Fruit fly (Drosophila melanogaster) S2 (cell line): ENCODE results near the gene CG31121.

Experiments
- CG8478 ChIP-seq: fragments of >200 bp; optimal IDR thresholded peaks from 2 replicates; lab custom pipeline; 2018
- CTCF ChIP-seq, 2 experiments: fragments of >200 bp; optimal IDR thresholded peaks; 2 replicates each; lab custom pipeline; 2018

DNA sequence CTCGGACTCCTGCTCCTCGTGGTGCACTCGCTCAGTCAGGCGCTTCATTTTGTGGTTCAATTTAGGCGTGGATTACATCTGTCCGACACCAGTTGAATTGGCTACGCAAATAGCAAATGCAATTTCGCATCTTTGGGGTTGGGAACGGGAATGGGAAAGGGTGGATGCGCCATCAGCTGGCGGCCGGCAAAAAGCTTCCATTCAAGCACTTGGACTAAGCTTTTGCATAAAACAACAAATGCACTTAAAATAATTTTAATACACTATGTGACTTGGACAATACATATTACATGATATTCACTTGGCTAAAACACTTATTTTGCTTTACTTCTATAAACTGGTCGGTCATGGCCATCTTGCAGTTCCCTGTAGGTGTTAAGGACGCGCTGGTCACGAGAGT lies 38.3 kb downstream of the CG31121 start, which contains the start of gene HDAC11:
- TF ChIP-seq CTCF (optimal IDR thresholded peaks at IDR 0.05; lab: Kevin White, UChicago) = no peak
- no peak for TF ChIP-seq CG8478 (lab: Kevin White, UChicago)
